Fruit fly (Drosophila melanogaster) Kc167 (cell line): ENCODE results near the gene GlyRS.

Source experiments
- Myc ChIP-seq: fragments of >200 bp; optimal IDR thresholded peaks from 2 replicates; lab custom pipeline; 2017; ENCODE audit warnings: missing external identifiers
- Sin3A ChIP-seq: fragments of >200 bp; optimal IDR thresholded peaks from 2 replicates; lab custom pipeline; 2018; ENCODE audit warnings: missing external identifiers
- h ChIP-seq: fragments of >200 bp; optimal IDR thresholded peaks from 3 replicates; lab custom pipeline; 2018; ENCODE audit warnings: missing external identifiers
- insv ChIP-seq: fragments of >200 bp; optimal IDR thresholded peaks from 3 replicates; lab custom pipeline; 2018; ENCODE audit warnings: missing external identifiers
- psq ChIP-seq: fragments of >200 bp; optimal IDR thresholded peaks from 2 replicates; lab custom pipeline; 2017; ENCODE audit warnings: missing external identifiers
- ttk ChIP-seq: sonication (Bioruptor generic); optimal IDR thresholded peaks from 2 replicates; lab custom pipeline; 2017; ENCODE audit warnings: missing external identifiers

The GlyRS gene

dm6 chr3L:15108524-15108923 is 13.6 kb downstream of the GlyRS start:
- TF ChIP-seq Sin3A (lab: Kevin White, UChicago) (no peak), ttk (lab: Kevin White, UChicago) (no peak), h (no peak), Myc (no peak), psq (lab: Kevin White, UChicago) (no peak), insv (lab: Kevin White, UChicago) (no peak)

- TF ChIP-seq Sin3A (lab: Kevin White, UChicago) (no peak), insv (lab: Kevin White, UChicago) (no peak), h (no peak), ttk (lab: Kevin White, UChicago) (no peak), Myc (no peak), psq (lab: Kevin White, UChicago) (no peak)
These were observed 14.0 kb downstream of the GlyRS start for dm6 chr3L:15108948-15109347.

dm6 chr3L:15113257-15113656 is 18.3 kb downstream of the GlyRS start, which contains the start of gene CG13458:
Gene CG13458 (plus strand): TSS chr3L:15113557.
- TF ChIP-seq psq (lab: Kevin White, UChicago) = no peak
- TF ChIP-seq Myc = no peak
- no peak for TF ChIP-seq Sin3A (lab: Kevin White, UChicago)
- no peak for TF ChIP-seq h
- no peak for TF ChIP-seq ttk (lab: Kevin White, UChicago)
- TF ChIP-seq insv (lab: Kevin White, UChicago) = no peak

- TF ChIP-seq h (no peak), psq (lab: Kevin White, UChicago) (no peak), Sin3A (lab: Kevin White, UChicago) (no peak), ttk (lab: Kevin White, UChicago) (no peak), Myc (no peak), insv (lab: Kevin White, UChicago) (no peak)
These were observed 21.6 kb downstream of the GlyRS start, which contains the start of gene Cep135 for dm6 chr3L:15116536-15116935. Gene Cep135 (plus strand): TSS chr3L:15116737.

- TF ChIP-seq h = no peak
- no peak for TF ChIP-seq psq (lab: Kevin White, UChicago)
- TF ChIP-seq Sin3A (lab: Kevin White, UChicago) = no peak
- no peak for TF ChIP-seq Myc
- no peak for TF ChIP-seq ttk (lab: Kevin White, UChicago)
- no peak for TF ChIP-seq insv (lab: Kevin White, UChicago)
These were observed 26.3 kb downstream of the GlyRS start, which contains the start of gene CG32847 for dm6 chr3L:15121272-15121671. Gene CG32847 (plus strand): TSS chr3L:15121572.

dm6 chr3L:15123736-15124135 is 28.8 kb downstream of the GlyRS start:
- no peak for TF ChIP-seq Myc

dm6 chr3L:15125077-15125652 is 30.2 kb downstream of the GlyRS start, which contains the start of gene CG16959:
Gene CG16959 (minus strand): TSS chr3L:15125321.
- TF ChIP-seq psq (lab: Kevin White, UChicago) (no peak), Myc (no peak), h (no peak), insv (lab: Kevin White, UChicago) (no peak), Sin3A (lab: Kevin White, UChicago) (no peak), ttk (lab: Kevin White, UChicago) (no peak)

- TF ChIP-seq insv (lab: Kevin White, UChicago) = no peak
- TF ChIP-seq psq (lab: Kevin White, UChicago) = no peak
- no peak for TF ChIP-seq Sin3A (lab: Kevin White, UChicago)
- no peak for TF ChIP-seq ttk (lab: Kevin White, UChicago)
- TF ChIP-seq Myc = no peak
- TF ChIP-seq h = no peak
These were observed 30.8 kb downstream of the GlyRS start for dm6 chr3L:15125717-15126116.

dm6 chr3L:15131278-15131677 is 36.3 kb downstream of the GlyRS start, which contains the start of gene CG13457:
Gene CG13457 (minus strand): TSS chr3L:15131378.
- no peak for TF ChIP-seq Myc
- no peak for TF ChIP-seq psq (lab: Kevin White, UChicago)
- TF ChIP-seq ttk (lab: Kevin White, UChicago) = no peak
- TF ChIP-seq insv (lab: Kevin White, UChicago) = no peak
- no peak for TF ChIP-seq h
- no peak for TF ChIP-seq Sin3A (lab: Kevin White, UChicago)

- TF ChIP-seq psq (lab: Kevin White, UChicago) = no peak
- TF ChIP-seq ttk (lab: Kevin White, UChicago) = no peak
- TF ChIP-seq Sin3A (lab: Kevin White, UChicago) = no peak
- no peak for TF ChIP-seq h
- no peak for TF ChIP-seq Myc
- no peak for TF ChIP-seq insv (lab: Kevin White, UChicago)
These were observed 42.0 kb downstream of the GlyRS start, which contains the start of gene CG12316 for dm6 chr3L:15136659-15137572. Gene CG12316 (minus strand): TSS chr3L:15136934.

- TF ChIP-seq Myc (no peak), Sin3A (lab: Kevin White, UChicago) (no peak), h (no peak), ttk (lab: Kevin White, UChicago) (no peak), insv (lab: Kevin White, UChicago) (no peak), psq (lab: Kevin White, UChicago) (no peak)
These were observed 42.8 kb downstream of the GlyRS start for dm6 chr3L:15137790-15138189.
